Fruit fly (Drosophila melanogaster) whole organism, prepupa: ENCODE measurements around the gene CG42585.
A peak's percentile ranks its signal among the peaks of the same experiment; 100 is the strongest.
"Not testable (repeated sequence)": the region's sequence is repeated elsewhere in the genome, so short reads cannot be mapped to it uniquely, and the experiment has no call there.

Experiments used
- CG10669 ChIP-seq: fragments of 200-800 bp; sonication (Bioruptor generic); optimal IDR thresholded peaks from 3 replicates; lab custom pipeline; 2018; ENCODE audit warnings: missing biosample characterization, mild to moderate bottlenecking, missing genetic modification characterization, moderate library complexity
- CG11294 ChIP-seq: fragments of 200-800 bp; sonication (Bioruptor generic); IDR thresholded peaks from 2 replicates; pipeline ENCODE4 v1.3.6; 2022; ENCODE audit warnings: missing biosample characterization, missing genetic modification characterization
- CG11902 ChIP-seq: fragments of 200-800 bp; sonication (Bioruptor generic); optimal IDR thresholded peaks from 3 replicates; lab custom pipeline; 2016; ENCODE audit warnings: missing biosample characterization, missing genetic modification characterization
- CG32006 ChIP-seq: fragments of 200-800 bp; sonication (Bioruptor generic); optimal IDR thresholded peaks from 3 replicates; lab custom pipeline; 2017; ENCODE audit warnings: missing biosample characterization, mild to moderate bottlenecking, missing genetic modification characterization
- CG6163 ChIP-seq: fragments of 200-800 bp; sonication (Bioruptor generic); IDR thresholded peaks from 3 replicates; pipeline ENCODE4 v1.3.6; 2022; ENCODE audit warnings: missing biosample characterization, missing genetic modification characterization
- CG6792 ChIP-seq: fragments of 200-800 bp; sonication (Bioruptor generic); optimal IDR thresholded peaks from 3 replicates; lab custom pipeline; 2016; ENCODE audit warnings: missing biosample characterization, missing genetic modification characterization
- CG6808 ChIP-seq: fragments of 200-800 bp; sonication (Bioruptor generic); optimal IDR thresholded peaks from 3 replicates; lab custom pipeline; 2017; ENCODE audit warnings: missing biosample characterization, missing genetic modification characterization, mild to moderate bottlenecking, moderate library complexity, missing genetic modification reagents
- CG6854 ChIP-seq: fragments of 200-800 bp; sonication (Bioruptor generic); optimal IDR thresholded peaks from 2 replicates; lab custom pipeline; 2017; ENCODE audit warnings: missing biosample characterization, mild to moderate bottlenecking, missing genetic modification characterization
- CG7368 ChIP-seq: fragments of 200-800 bp; sonication (Bioruptor generic); optimal IDR thresholded peaks from 3 replicates; lab custom pipeline; 2016; ENCODE audit warnings: missing biosample characterization, missing genetic modification characterization
- CG8319 ChIP-seq: fragments of 200-800 bp; sonication (Bioruptor generic); optimal IDR thresholded peaks from 3 replicates; lab custom pipeline; 2016; ENCODE audit warnings: missing biosample characterization, missing genetic modification characterization
- CG9139 ChIP-seq: fragments of 200-800 bp; sonication (Bioruptor generic); optimal IDR thresholded peaks from 3 replicates; lab custom pipeline; 2017; ENCODE audit warnings: missing biosample characterization, mild to moderate bottlenecking, missing genetic modification characterization
- Eip78C ChIP-seq: fragments of 200-800 bp; sonication (Bioruptor generic); peaks from one replicate; lab custom pipeline; 2016; ENCODE audit warnings: missing biosample characterization, missing genetic modification characterization
- Eip93F ChIP-seq: fragments of 200-800 bp; sonication (Bioruptor generic); optimal IDR thresholded peaks from 2 replicates; lab custom pipeline; 2016; ENCODE audit warnings: missing biosample characterization, mild to moderate bottlenecking, missing genetic modification characterization
- Gug ChIP-seq: fragments of 200-800 bp; sonication (Bioruptor generic); IDR thresholded peaks from 2 replicates; pipeline ENCODE4 v1.3.6; 2022; ENCODE audit warnings: missing biosample characterization, missing genetic modification characterization
- Hr38 ChIP-seq: sonication (Bioruptor generic); optimal IDR thresholded peaks from 2 replicates; lab custom pipeline; 2016; ENCODE audit warnings: missing biosample characterization, missing genetic modification characterization
- Hr39 ChIP-seq: fragments of 200-800 bp; sonication (Bioruptor generic); optimal IDR thresholded peaks from 2 replicates; lab custom pipeline; 2016; ENCODE audit warnings: missing biosample characterization, missing genetic modification characterization
- Hr4 ChIP-seq: fragments of 200-800 bp; sonication (Bioruptor generic); optimal IDR thresholded peaks from 3 replicates; lab custom pipeline; 2016; ENCODE audit warnings: missing biosample characterization, missing genetic modification characterization
- Lpt ChIP-seq: fragments of 200-800 bp; sonication (Bioruptor generic); optimal IDR thresholded peaks from 3 replicates; lab custom pipeline; 2016; ENCODE audit warnings: missing biosample characterization, missing genetic modification characterization
- Sox102F ChIP-seq: fragments of 200-800 bp; sonication (Bioruptor generic); optimal IDR thresholded peaks from 2 replicates; lab custom pipeline; 2016; ENCODE audit warnings: missing biosample characterization, mild to moderate bottlenecking, missing genetic modification characterization
- Sox14 ChIP-seq: fragments of 200-800 bp; sonication (Bioruptor generic); optimal IDR thresholded peaks from 3 replicates; lab custom pipeline; 2016; ENCODE audit warnings: missing biosample characterization, missing genetic modification characterization
- Sox15 ChIP-seq: fragments of 200-800 bp; sonication (Bioruptor generic); optimal IDR thresholded peaks from 3 replicates; lab custom pipeline; 2016; ENCODE audit warnings: missing biosample characterization, missing genetic modification characterization
- acj6 ChIP-seq: fragments of 200-800 bp; sonication (Bioruptor generic); optimal IDR thresholded peaks from 3 replicates; lab custom pipeline; 2016; ENCODE audit warnings: missing biosample characterization, missing genetic modification characterization
- cyc ChIP-seq: fragments of 200-800 bp; sonication (Bioruptor generic); optimal IDR thresholded peaks from 3 replicates; lab custom pipeline; 2016; ENCODE audit warnings: missing biosample characterization, missing genetic modification characterization
- dac ChIP-seq: fragments of 200-800 bp; sonication (Bioruptor generic); optimal IDR thresholded peaks from 2 replicates; lab custom pipeline; 2017; ENCODE audit warnings: missing biosample characterization, mild to moderate bottlenecking, missing genetic modification characterization
- dsx ChIP-seq: fragments of 200-800 bp; optimal IDR thresholded peaks from 3 replicates; lab custom pipeline; 2019; ENCODE audit warnings: missing biosample characterization, mild to moderate bottlenecking, missing genetic modification characterization, moderate library complexity; ENCODE audit not compliant: poor library complexity, severe bottlenecking
- eg ChIP-seq: fragments of 200-800 bp; sonication (Bioruptor generic); IDR thresholded peaks from 3 replicates; pipeline ENCODE4 v1.3.6; 2022; ENCODE audit warnings: missing biosample characterization, missing genetic modification characterization
- esn ChIP-seq: fragments of 200-800 bp; sonication (Bioruptor generic); optimal IDR thresholded peaks from 2 replicates; lab custom pipeline; 2016; ENCODE audit warnings: missing biosample characterization, mild to moderate bottlenecking, missing genetic modification characterization, moderate library complexity
- fd59A ChIP-seq: fragments of 200-800 bp; sonication (Bioruptor generic); optimal IDR thresholded peaks from 2 replicates; lab custom pipeline; 2017; ENCODE audit warnings: missing biosample characterization, mild to moderate bottlenecking, missing genetic modification characterization, missing genetic modification reagents
- fd85E ChIP-seq: fragments of 200-800 bp; sonication (Bioruptor generic); optimal IDR thresholded peaks from 3 replicates; lab custom pipeline; 2016; ENCODE audit warnings: missing biosample characterization, missing genetic modification characterization
- lz ChIP-seq: fragments of 200-800 bp; sonication (Bioruptor generic); optimal IDR thresholded peaks from 3 replicates; lab custom pipeline; 2016; ENCODE audit warnings: missing biosample characterization, missing genetic modification characterization
- net ChIP-seq: fragments of 200-800 bp; sonication (Bioruptor generic); optimal IDR thresholded peaks from 3 replicates; lab custom pipeline; 2016; ENCODE audit warnings: missing biosample characterization, missing genetic modification characterization
- svp ChIP-seq: fragments of 200-800 bp; sonication (Bioruptor generic); peaks from one replicate; lab custom pipeline; 2016; ENCODE audit warnings: missing biosample characterization, missing genetic modification characterization
- vri ChIP-seq: fragments of 200-800 bp; sonication (Bioruptor generic); optimal IDR thresholded peaks from 3 replicates; lab custom pipeline; 2016; ENCODE audit warnings: missing biosample characterization, mild to moderate bottlenecking, missing genetic modification characterization

CG42585 gene

dm6 chr2L:14706194-14706593 lies 33.5 kb upstream of the CG42585 start (continued):
- TF ChIP-seq CG6854 (GFP tag; lab: Kevin White, UChicago) (no peak), CG32006 (GFP tag; lab: Kevin White, UChicago) (no peak), CG11902 (GFP tag; lab: Kevin White, UChicago) (peak; percentile 59), cyc (GFP tag; lab: Kevin White, UChicago) (peak; percentile 86), CG6163 (0 out of 3 replicates have a peak, but pooled peaks have one; percentile 40), vri (GFP tag; lab: Kevin White, UChicago) (no peak), Sox14 (GFP tag; lab: Kevin White, UChicago) (peak; percentile 21), Gug (no peak), CG7368 (GFP tag; lab: Kevin White, UChicago) (no peak), CG8319 (GFP tag; lab: Kevin White, UChicago) (peak; percentile 42), svp (GFP tag; lab: Kevin White, UChicago) (peak; percentile 61), CG6792 (peak; percentile 23), Eip78C (GFP tag; lab: Kevin White, UChicago) (peak; percentile 90), Hr4 (peak; percentile 53), CG11294 (GFP tag; lab: Robert Waterston, UW) (0 out of 2 replicates have a peak, but pooled peaks have one; percentile 22), esn (GFP tag; lab: Kevin White, UChicago) (peak; percentile 72), Lpt (GFP tag; lab: Kevin White, UChicago) (no peak), net (no peak), Sox102F (peak; percentile 14), Hr38 (GFP tag; lab: Kevin White, UChicago) (no peak)

- TF ChIP-seq Eip78C (GFP tag; lab: Kevin White, UChicago), result peak; percentile 17
- no peak for TF ChIP-seq Eip93F (GFP tag; lab: Kevin White, UChicago)
Measured at dm6 chr2L:14712245-14712644, 27.5 kb upstream of the CG42585 start, which contains the start of gene CG15282. Gene CG15282, plus strand, starts transcription at chr2L:14712471.

dm6 chr2L:14713467-14713866 lies 26.2 kb upstream of the CG42585 start, which contains the start of gene CG34165:
Gene CG34165, plus strand, starts transcription at chr2L:14713750.
- TF ChIP-seq net, result no peak
- no peak for TF ChIP-seq Sox15

DNA sequence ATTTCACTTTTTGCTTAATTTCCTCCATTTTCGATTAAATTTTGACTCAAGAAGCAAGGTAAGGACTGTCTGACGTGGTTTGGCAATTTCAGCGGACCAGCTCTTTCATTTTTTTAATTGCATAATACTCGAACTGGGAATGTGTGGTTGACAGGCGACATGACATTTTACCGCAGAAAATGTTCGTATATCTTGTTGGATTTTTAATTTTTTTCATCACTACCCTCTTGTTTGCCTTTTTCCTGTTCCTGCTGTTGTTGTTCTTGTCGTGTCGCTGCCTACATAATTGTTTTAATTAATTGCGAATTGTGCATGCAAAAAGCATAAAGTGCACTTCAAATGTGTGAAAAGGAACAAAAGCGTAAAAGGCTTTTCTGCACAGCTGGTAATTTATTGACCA lies 9.6 kb upstream of the CG42585 start, which contains the start of gene CG42685:
CG42685 (minus strand) TSS at position 101 of the 400 bp plus-strand sequence.
- TF ChIP-seq CG10669 (GFP tag; lab: Kevin White, UChicago) (no peak), dsx (no peak), eg (GFP tag; lab: Robert Waterston, UW) (no peak), Hr39 (GFP tag; lab: Kevin White, UChicago) (no peak), dac (no peak), CG9139 (GFP tag; lab: Kevin White, UChicago) (no peak), CG11294 (GFP tag; lab: Robert Waterston, UW) (no peak), Hr4 (no peak), CG6792 (no peak), acj6 (GFP tag; lab: Kevin White, UChicago) (no peak), CG32006 (GFP tag; lab: Kevin White, UChicago) (no peak), Sox14 (GFP tag; lab: Kevin White, UChicago) (no peak), Eip78C (GFP tag; lab: Kevin White, UChicago) (no peak), fd59A (GFP tag; lab: Kevin White, UChicago) (no peak), lz (GFP tag; lab: Kevin White, UChicago) (no peak), vri (GFP tag; lab: Kevin White, UChicago) (no peak), CG6163 (no peak)
- TF ChIP-seq, all 60 proteins: peak for 0

DNA sequence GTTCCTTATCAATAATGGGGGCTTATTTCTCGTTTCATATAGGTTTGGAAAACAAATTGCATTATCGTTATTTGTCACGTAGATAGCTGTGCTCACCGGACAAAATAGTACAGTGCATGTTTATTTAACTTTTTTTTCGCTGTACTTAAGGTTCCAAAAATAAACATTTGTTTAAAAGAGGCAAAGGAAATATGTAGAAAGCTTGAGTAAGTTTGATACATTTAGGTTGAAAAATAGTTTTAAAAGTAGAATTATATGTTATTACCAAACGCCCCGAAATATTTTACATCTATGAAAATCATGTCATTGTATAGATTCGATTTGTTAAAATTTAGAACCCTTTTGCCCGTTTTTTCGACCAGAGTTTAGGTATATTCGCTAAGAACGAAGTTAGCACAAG lies 4.2 kb upstream of the CG42585 start, which contains the start of gene CG31835:
CG31835 (plus strand) TSS at position 301 of the 400 bp plus-strand sequence.
- not testable (repeated sequence) for TF ChIP-seq Eip93F, fd85E, CG6808 (GFP tag; lab: Kevin White, UChicago)
